Worm (Caenorhabditis elegans) whole organism, midembryonic: ENCODE measurements around the gene D1025.1.
A peak's percentile ranks its signal among the peaks of the same experiment; 100 is the strongest.

Experiments used
- T22C8.4 ChIP-seq: fragments of 200-800 bp; sonication (Bioruptor generic); IDR thresholded peaks from 2 replicates; pipeline ENCODE4 v1.3.6; 2022; ENCODE audit warnings: missing genetic modification characterization, missing compliant biosample characterization
- cog-1 ChIP-seq: sonication (generic microtip); optimal IDR thresholded peaks from 2 replicates; lab custom pipeline; 2016; ENCODE audit warnings: missing genetic modification characterization, missing compliant biosample characterization
- flt-1 ChIP-seq: fragments of 200-800 bp; sonication (Bioruptor generic); IDR thresholded peaks from 2 replicates; pipeline ENCODE4 v1.3.6; 2022; ENCODE audit warnings: missing genetic modification characterization, missing compliant biosample characterization
- klf-2 ChIP-seq: fragments of 200-800 bp; sonication (Bioruptor generic); conservative IDR thresholded peaks from 2 replicates; pipeline ENCODE4 v1.3.6; 2022; ENCODE audit warnings: missing genetic modification reagents, missing genetic modification characterization, missing compliant biosample characterization
- med-1 ChIP-seq: sonication (generic microtip); optimal IDR thresholded peaks from 2 replicates; lab custom pipeline; 2017; ENCODE audit warnings: missing genetic modification characterization, mild to moderate bottlenecking, missing compliant biosample characterization, antibody characterized with exemption, missing genetic modification reagents; ENCODE audit not compliant: insufficient read depth
- ref-1 ChIP-seq: fragments of 200-800 bp; sonication (Bioruptor generic); conservative IDR thresholded peaks from 2 replicates; pipeline ENCODE4 v1.3.6; 2022; ENCODE audit warnings: missing genetic modification reagents, missing genetic modification characterization, missing compliant biosample characterization
- tab-1 ChIP-seq: fragments of 200-800 bp; sonication (Bioruptor generic); IDR thresholded peaks from 2 replicates; pipeline ENCODE4 v1.3.6; 2022; ENCODE audit warnings: missing genetic modification characterization, missing compliant biosample characterization
- ztf-23 ChIP-seq: fragments of 200-800 bp; sonication (Bioruptor generic); IDR thresholded peaks from 2 replicates; pipeline ENCODE4 v1.3.6; 2022; ENCODE audit warnings: missing genetic modification reagents, missing genetic modification characterization, missing compliant biosample characterization
- ztf-29 ChIP-seq: fragments of 200-800 bp; sonication (Bioruptor generic); IDR thresholded peaks from 2 replicates; pipeline ENCODE4 v1.3.6; 2022; ENCODE audit warnings: missing genetic modification reagents, missing genetic modification characterization, missing compliant biosample characterization

The D1025.1 gene

DNA sequence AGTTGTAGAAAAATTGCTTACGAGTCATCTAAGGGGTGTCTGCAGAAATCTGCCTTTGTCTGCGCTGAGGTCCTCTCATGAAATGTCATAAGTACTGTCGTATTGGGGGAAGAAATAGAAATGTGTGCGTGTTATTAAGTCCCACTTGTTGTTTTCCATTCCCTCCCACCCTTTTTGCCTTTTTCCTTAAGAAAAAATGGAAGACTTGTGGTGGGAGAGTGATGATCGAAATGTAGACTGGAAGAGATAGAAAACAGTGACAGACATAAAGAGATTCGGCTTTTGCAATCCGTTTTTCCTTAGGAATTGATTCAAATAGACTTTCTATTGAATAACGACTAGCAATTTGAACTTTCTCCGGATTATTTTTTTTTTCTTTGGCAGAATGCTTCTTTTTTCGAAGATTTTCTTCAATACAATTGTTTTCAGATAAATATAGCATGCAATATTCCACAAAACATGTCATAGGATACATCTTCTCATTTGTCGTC lies 29.2 kb downstream of the D1025.1 start, which contains the start of gene ram-5:
Gene ram-5 (plus strand): TSS at position 441 of the 491 bp plus-strand sequence.
- TF ChIP-seq ztf-29 (GFP tag; lab: Robert Waterston, UW) (no peak), ref-1 (GFP tag; lab: Robert Waterston, UW) (no peak), med-1 (no peak), tab-1 (no peak), T22C8.4 (no peak), klf-2 (GFP tag; lab: Robert Waterston, UW) (no peak), flt-1 (GFP tag; lab: Robert Waterston, UW) (no peak), cog-1 (tag; lab: Kevin White, UChicago) (no peak), ztf-23 (GFP tag; lab: Robert Waterston, UW) (no peak)

- TF ChIP-seq ztf-29 (GFP tag; lab: Robert Waterston, UW): no peak
- no peak for TF ChIP-seq ztf-23 (GFP tag; lab: Robert Waterston, UW)
- TF ChIP-seq klf-2 (GFP tag; lab: Robert Waterston, UW): no peak
- TF ChIP-seq tab-1: no peak
- no peak for TF ChIP-seq med-1
- no peak for TF ChIP-seq T22C8.4
- TF ChIP-seq ref-1 (GFP tag; lab: Robert Waterston, UW): no peak
- no peak for TF ChIP-seq cog-1 (tag; lab: Kevin White, UChicago)
- no peak for TF ChIP-seq flt-1 (GFP tag; lab: Robert Waterston, UW)
Observed at ce11 chrX:14556403-14556802, 35.8 kb downstream of the D1025.1 start.

DNA sequence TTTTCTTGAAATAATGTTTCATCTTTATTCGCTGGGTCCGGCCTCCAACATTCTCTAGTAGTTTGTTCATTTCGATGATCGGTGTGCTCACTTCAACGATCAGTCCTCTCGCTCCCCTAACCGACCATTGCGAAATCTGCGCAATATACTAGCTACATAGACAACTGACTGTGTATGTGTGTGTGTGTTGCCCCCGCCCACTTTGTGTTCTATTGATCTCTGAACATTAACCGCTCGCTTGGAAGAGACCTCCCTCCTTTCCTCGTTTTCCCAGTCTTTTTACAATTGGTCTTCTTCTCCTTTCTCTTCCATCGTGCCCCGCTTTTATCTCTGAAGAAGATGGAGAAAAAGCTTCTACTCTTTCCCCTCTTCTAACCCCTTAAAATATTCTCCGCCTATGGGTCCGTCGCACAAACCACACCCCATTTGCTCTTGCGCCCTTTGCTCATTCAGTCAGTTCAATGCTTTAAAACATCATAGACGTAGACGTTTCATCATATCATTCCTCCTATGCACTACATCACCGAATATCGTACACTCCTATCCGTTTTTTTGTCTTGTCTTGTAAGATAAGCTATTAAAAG lies 36.9 kb downstream of the D1025.1 start:
- TF ChIP-seq cog-1 (tag; lab: Kevin White, UChicago): no peak
- TF ChIP-seq T22C8.4: no peak
- no peak for TF ChIP-seq med-1
- TF ChIP-seq flt-1 (GFP tag; lab: Robert Waterston, UW): no peak
- TF ChIP-seq ztf-29 (GFP tag; lab: Robert Waterston, UW): no peak
- no peak for TF ChIP-seq tab-1
- no peak for TF ChIP-seq ref-1 (GFP tag; lab: Robert Waterston, UW)
- TF ChIP-seq klf-2 (GFP tag; lab: Robert Waterston, UW): no peak

DNA sequence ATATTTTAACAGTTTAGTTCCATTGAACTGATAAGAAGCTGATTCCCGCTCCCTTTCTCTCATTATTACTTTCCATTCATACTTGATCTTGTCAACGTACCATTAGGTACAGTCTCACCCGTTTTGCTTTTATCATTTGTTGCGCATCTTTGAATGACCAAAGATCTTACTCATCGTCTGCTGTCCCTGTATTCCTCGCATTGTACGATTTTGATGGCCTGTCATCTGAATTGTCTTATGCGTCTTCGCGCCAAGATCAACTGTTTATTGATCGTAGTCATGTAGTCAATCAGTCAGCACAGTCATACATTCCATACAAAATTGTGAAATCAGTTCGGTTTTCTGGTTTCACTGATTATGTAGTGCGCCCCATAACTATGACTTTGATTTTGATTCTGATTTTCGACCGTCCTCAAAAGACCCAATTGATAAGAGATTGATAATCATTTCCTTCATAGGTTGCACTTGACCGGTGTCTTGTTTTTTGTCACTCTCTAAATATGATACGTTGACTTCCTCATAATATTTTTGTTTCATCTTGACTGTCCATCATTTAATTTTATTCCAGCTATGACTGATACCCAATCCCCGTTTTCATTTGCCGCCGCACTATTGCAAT lies 37.5 kb downstream of the D1025.1 start, which contains the start of gene nhr-3:
Gene nhr-3 (plus strand): TSS at position 569 of the 619 bp plus-strand sequence.
- TF ChIP-seq med-1 (no peak), klf-2 (GFP tag; lab: Robert Waterston, UW) (no peak)

- TF ChIP-seq med-1: no peak
- no peak for TF ChIP-seq tab-1
- no peak for TF ChIP-seq ref-1 (GFP tag; lab: Robert Waterston, UW)
- no peak for TF ChIP-seq flt-1 (GFP tag; lab: Robert Waterston, UW)
- no peak for TF ChIP-seq ztf-23 (GFP tag; lab: Robert Waterston, UW)
Observed at ce11 chrX:14559084-14559483, 38.5 kb downstream of the D1025.1 start.

DNA sequence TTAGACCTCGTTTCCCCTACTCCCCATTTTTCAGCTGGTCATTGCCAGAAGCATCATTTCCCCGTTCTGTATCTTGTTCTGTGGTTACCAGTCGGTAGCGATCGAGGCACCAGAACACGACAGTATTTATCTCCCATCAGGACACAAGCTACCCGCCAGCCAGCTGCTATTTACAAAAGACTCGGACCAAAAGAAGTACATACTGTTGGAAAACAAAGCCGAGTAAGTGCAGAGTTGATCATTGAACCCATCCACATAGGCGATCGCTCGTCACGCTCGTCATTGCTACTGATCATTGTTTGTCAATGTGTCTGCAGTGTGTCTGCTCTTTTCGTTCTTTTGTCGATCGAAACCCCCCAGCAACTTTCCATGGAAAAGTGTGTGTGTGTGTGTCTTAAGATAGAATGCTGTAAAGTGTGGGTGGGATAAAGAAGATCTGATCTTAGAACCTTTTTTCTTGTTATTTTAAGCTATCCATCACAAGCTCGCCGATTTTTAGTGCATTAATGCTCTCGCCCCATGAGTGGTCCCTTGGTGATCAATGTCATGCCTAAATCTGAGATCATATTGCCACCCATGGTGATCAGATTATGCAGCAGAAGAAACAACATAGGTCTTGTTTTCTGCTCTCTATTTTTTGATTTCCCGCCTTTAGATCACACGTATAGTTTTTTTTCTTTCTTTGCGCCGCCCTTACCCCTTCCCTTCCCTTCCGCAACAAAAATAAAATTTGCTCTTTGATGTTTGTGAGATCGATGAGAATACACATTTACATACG lies 39.1 kb downstream of the D1025.1 start:
- TF ChIP-seq ztf-29 (GFP tag; lab: Robert Waterston, UW) (no peak), flt-1 (GFP tag; lab: Robert Waterston, UW) (0 out of 2 replicates have a peak, but pooled peaks have one; percentile 10)

DNA sequence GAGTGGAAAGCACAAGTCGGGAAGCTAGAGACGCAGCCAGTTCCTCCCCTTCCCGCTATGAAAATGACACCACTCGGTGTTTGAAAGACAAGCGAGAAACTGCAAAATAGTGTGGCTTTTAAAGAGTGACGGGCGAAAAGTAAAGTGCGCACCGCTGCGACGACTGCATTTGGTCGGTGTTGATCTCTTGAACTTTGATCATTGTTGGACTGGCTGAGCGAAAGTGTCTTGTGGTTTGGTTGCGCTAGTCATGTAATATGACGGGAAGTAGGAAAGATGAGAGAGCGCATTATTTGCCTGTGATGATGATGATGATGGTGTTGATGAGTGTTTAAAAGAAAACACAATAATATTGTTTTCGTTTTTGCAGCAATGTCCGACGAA lies 39.7 kb downstream of the D1025.1 start:
- TF ChIP-seq cog-1 (tag; lab: Kevin White, UChicago): peak; percentile 96
- TF ChIP-seq ztf-29 (GFP tag; lab: Robert Waterston, UW): no peak

DNA sequence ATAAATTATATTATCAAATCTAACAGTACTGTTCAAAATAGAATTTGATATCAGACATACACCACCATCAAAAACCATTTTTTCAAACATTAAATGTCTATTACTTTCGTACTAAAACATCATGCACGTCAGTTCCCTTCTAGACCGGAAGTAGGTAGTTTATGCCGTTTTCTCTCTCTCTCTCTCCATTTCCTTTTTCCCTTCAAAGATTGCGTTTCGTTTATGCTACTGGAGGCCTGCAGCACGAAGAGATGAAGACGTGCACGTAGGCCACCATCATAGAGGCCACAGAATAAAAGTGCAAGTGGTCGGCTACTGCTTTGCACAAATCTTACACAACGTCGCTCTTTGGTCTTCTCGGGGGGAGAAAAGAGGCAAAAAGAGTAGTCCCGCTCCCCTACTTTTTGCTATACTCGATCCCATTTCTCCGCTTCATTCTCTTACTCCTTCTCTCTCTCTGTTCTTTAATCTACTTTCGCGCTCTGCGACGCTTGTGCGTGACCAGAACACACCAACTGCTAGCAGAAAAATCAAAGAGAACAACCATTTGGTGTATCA lies 40.9 kb downstream of the D1025.1 start:
- TF ChIP-seq ref-1 (GFP tag; lab: Robert Waterston, UW) (no peak), ztf-23 (GFP tag; lab: Robert Waterston, UW) (no peak), T22C8.4 (no peak), tab-1 (no peak), cog-1 (tag; lab: Kevin White, UChicago) (no peak), flt-1 (GFP tag; lab: Robert Waterston, UW) (no peak), med-1 (no peak), ztf-29 (GFP tag; lab: Robert Waterston, UW) (peak; percentile 52; the same call in 1 of the 2 replicates), klf-2 (GFP tag; lab: Robert Waterston, UW) (no peak)

DNA sequence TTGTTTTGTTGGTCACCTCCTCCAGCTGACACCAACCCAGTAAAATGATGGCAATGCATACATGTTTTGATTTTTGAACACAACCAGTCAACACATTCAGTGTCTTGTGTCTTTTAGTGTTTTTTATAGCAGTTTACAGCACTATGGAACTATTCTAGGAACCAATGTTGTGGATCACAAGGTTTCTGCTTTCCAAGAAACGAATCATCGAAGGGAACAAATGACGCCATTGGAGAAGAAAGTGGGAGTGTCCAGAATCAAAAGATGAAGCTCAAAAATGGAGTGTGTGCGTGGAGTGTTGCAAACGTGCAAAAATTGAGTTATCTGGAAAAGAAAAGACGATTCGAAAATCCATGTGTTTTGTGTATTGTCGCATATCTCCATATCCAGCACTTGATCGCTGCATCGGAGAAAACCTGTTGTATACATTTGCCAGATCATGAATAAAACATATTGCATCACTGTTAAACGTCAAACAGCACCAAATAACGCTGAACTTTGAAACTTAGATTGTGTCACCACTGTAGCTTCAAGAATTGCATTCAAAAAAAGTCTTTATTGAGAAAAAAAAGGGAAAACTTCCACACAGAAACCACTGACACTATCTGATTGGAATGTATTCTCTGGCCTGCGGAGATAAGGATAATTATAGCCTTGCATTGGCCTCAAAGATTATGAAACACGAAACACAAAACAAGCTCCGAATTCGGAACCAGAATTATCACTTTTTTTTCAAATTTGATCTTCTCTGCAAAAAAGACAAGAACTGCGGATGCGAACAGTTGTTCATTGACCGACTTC lies 41.9 kb downstream of the D1025.1 start:
- no peak for TF ChIP-seq T22C8.4
- TF ChIP-seq flt-1 (GFP tag; lab: Robert Waterston, UW): no peak
- TF ChIP-seq tab-1: no peak
- no peak for TF ChIP-seq ztf-23 (GFP tag; lab: Robert Waterston, UW)
- TF ChIP-seq ztf-29 (GFP tag; lab: Robert Waterston, UW): no peak
- no peak for TF ChIP-seq med-1
- no peak for TF ChIP-seq ref-1 (GFP tag; lab: Robert Waterston, UW)
